Worm (Caenorhabditis elegans): ENCODE data around the gene sra-6.

DNA sequence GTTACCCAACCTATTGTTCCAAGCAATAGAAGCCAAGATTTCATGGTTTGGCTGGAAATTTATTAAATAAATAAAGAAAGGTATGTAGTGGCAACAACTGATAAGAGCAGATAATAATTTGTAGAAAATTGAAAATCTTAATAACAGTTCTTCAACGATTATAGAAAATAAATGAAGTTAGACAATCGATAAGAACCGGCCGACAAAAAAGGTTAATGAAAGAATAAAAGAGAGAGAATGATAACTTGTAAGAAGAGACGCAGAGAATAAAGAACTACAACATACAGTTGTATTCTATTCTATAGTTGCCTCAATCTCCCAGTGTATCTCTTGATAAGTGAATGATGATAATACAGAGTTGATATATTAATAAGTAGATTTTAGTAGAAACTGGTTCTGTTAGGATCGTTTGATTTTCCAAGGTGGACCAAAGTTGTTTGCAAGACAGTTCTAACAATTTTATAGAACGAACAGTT lies 36.2 kb upstream of the sra-6 start, which contains the start of gene ugt-58:
- TF ChIP-seq elt-1 (tag; optimal IDR thresholded peaks at IDR 0.05; ENCODE audit: borderline replicate concordance, insufficient read depth) (no peak), cnd-1 (tag; optimal IDR thresholded peaks at IDR 0.05) (no peak), nhr-12 (tag; optimal IDR thresholded peaks at IDR 0.05) (no peak), sem-2 (GFP tag; optimal IDR thresholded peaks at IDR 0.05) (no peak), unc-120 (tag; optimal IDR thresholded peaks at IDR 0.05; ENCODE audit: poor library complexity, severe bottlenecking) (no peak), unc-62 (GFP tag; optimal IDR thresholded peaks at IDR 0.05) (no peak), sptf-1 (tag; optimal IDR thresholded peaks at IDR 0.05) (no peak), ceh-43 (GFP tag; optimal IDR thresholded peaks at IDR 0.05) (no peak), ceh-39 (tag; optimal IDR thresholded peaks at IDR 0.05) (no peak)
